Worm (Caenorhabditis elegans) whole organism, L3 larva: ENCODE data around the gene F37H8.5.

Experiments
- R02D3.7 ChIP-seq: fragments of 150-350 bp; optimal IDR thresholded peaks from 2 replicates; lab custom pipeline; 2014; ENCODE audit warnings: missing biosample characterization, missing genetic modification characterization
- ZK546.5 ChIP-seq: sonication (generic microtip); optimal IDR thresholded peaks from 2 replicates; lab custom pipeline; 2017; ENCODE audit warnings: missing biosample characterization, missing genetic modification characterization
- aly-2 ChIP-seq: fragments of 150-350 bp; optimal IDR thresholded peaks from 2 replicates; lab custom pipeline; 2014; ENCODE audit warnings: missing biosample characterization, missing genetic modification characterization
- ama-1 ChIP-seq: fragments of 150-350 bp; optimal IDR thresholded peaks from 2 replicates; lab custom pipeline; 2018
- ceh-16 ChIP-seq: sonication (generic microtip); optimal IDR thresholded peaks from 2 replicates; lab custom pipeline; 2017; ENCODE audit warnings: missing biosample characterization, missing genetic modification characterization
- ceh-28 ChIP-seq: fragments of 150-350 bp; optimal IDR thresholded peaks from 2 replicates; lab custom pipeline; 2014; ENCODE audit warnings: missing biosample characterization, missing genetic modification reagents, missing genetic modification characterization
- ceh-82 ChIP-seq: fragments of 150-350 bp; optimal IDR thresholded peaks from 2 replicates; lab custom pipeline; 2014; ENCODE audit warnings: missing biosample characterization, missing genetic modification characterization
- ceh-9 ChIP-seq: sonication (generic microtip); optimal IDR thresholded peaks from 2 replicates; lab custom pipeline; 2018; ENCODE audit warnings: missing biosample characterization, missing genetic modification characterization
- daf-12 ChIP-seq: fragments of 150-350 bp; optimal IDR thresholded peaks from 2 replicates; lab custom pipeline; 2014; ENCODE audit warnings: missing biosample characterization, missing genetic modification reagents, missing genetic modification characterization
- egl-27 ChIP-seq: sonication (generic microtip); optimal IDR thresholded peaks from 4 replicates; lab custom pipeline; 2017; ENCODE audit warnings: missing biosample characterization, missing genetic modification reagents, missing genetic modification characterization
- egl-5 ChIP-seq: fragments of 150-350 bp; optimal IDR thresholded peaks from 2 replicates; lab custom pipeline; 2017; ENCODE audit warnings: missing biosample characterization, missing genetic modification reagents, missing genetic modification characterization, inconsistent platforms
- elt-1 ChIP-seq: fragments of 150-350 bp; optimal IDR thresholded peaks from 2 replicates; lab custom pipeline; 2014; ENCODE audit warnings: missing biosample characterization, missing genetic modification characterization
- elt-2 ChIP-seq: sonication (generic microtip); optimal IDR thresholded peaks from 2 replicates; lab custom pipeline; 2016; ENCODE audit warnings: missing genetic modification reagents, mild to moderate bottlenecking, missing genetic modification characterization, missing compliant biosample characterization
- elt-3 ChIP-seq, 3 experiments: fragments of 150-350 bp in 1 of 3; sonication (generic microtip) in 2 of 3; optimal IDR thresholded peaks; 2 replicates in 2 of 3; 4 replicates in 1 of 3; lab custom pipeline; 2014 to 2017; ENCODE audit warnings: missing biosample characterization in 3 of 3, missing genetic modification characterization in 3 of 3
- eor-1 ChIP-seq, 2 experiments: fragments of 150-350 bp; optimal IDR thresholded peaks; 2 replicates each; lab custom pipeline; 2014 to 2018; ENCODE audit warnings: missing biosample characterization in 2 of 2, missing genetic modification characterization in 2 of 2
- fkh-10 ChIP-seq: sonication (generic microtip); optimal IDR thresholded peaks from 2 replicates; lab custom pipeline; 2017; ENCODE audit warnings: missing biosample characterization, missing genetic modification reagents, missing genetic modification characterization
- fkh-2 ChIP-seq: fragments of 150-350 bp; optimal IDR thresholded peaks from 2 replicates; lab custom pipeline; 2014; ENCODE audit warnings: missing biosample characterization, missing genetic modification reagents, missing genetic modification characterization
- fos-1 ChIP-seq: fragments of 150-350 bp; optimal IDR thresholded peaks from 2 replicates; lab custom pipeline; 2014; ENCODE audit warnings: missing biosample characterization, missing genetic modification characterization
- lin-15B ChIP-seq: fragments of 150-350 bp; optimal IDR thresholded peaks from 2 replicates; lab custom pipeline; 2014; ENCODE audit warnings: missing biosample characterization, missing genetic modification characterization
- lin-39 ChIP-seq: fragments of 150-350 bp; optimal IDR thresholded peaks from 2 replicates; lab custom pipeline; 2018; ENCODE audit warnings: missing biosample characterization, missing genetic modification reagents, missing genetic modification characterization
- mdl-1 ChIP-seq: fragments of 150-350 bp; optimal IDR thresholded peaks from 2 replicates; lab custom pipeline; 2014; ENCODE audit warnings: missing biosample characterization, missing genetic modification characterization
- nfya-1 ChIP-seq: sonication (generic microtip); optimal IDR thresholded peaks from 2 replicates; lab custom pipeline; 2017; ENCODE audit warnings: missing genetic modification characterization, mild to moderate bottlenecking, missing compliant biosample characterization, antibody characterized with exemption, moderate library complexity; ENCODE audit not compliant: insufficient read depth
- nhr-11 ChIP-seq: fragments of 150-350 bp; optimal IDR thresholded peaks from 2 replicates; lab custom pipeline; 2014; ENCODE audit warnings: missing biosample characterization, missing genetic modification characterization
- nhr-23 ChIP-seq: fragments of 150-350 bp; optimal IDR thresholded peaks from 2 replicates; lab custom pipeline; 2014; ENCODE audit warnings: missing biosample characterization, missing genetic modification reagents, missing genetic modification characterization
- nhr-25 ChIP-seq: sonication (generic microtip); optimal IDR thresholded peaks from 2 replicates; lab custom pipeline; 2017; ENCODE audit warnings: missing biosample characterization, missing genetic modification characterization
- nhr-28 ChIP-seq: fragments of 150-350 bp; optimal IDR thresholded peaks from 2 replicates; lab custom pipeline; 2014; ENCODE audit warnings: missing biosample characterization, missing genetic modification characterization
- nhr-43 ChIP-seq: sonication (generic microtip); optimal IDR thresholded peaks from 2 replicates; lab custom pipeline; 2016; ENCODE audit warnings: mild to moderate bottlenecking, missing genetic modification characterization, missing compliant biosample characterization; ENCODE audit not compliant: poor library complexity, severe bottlenecking
- nhr-76 ChIP-seq: fragments of 150-350 bp; sonication (generic microtip); optimal IDR thresholded peaks from 5 replicates; lab custom pipeline; 2014; ENCODE audit warnings: missing biosample characterization, missing genetic modification characterization
- nhr-77 ChIP-seq: fragments of 150-350 bp; optimal IDR thresholded peaks from 2 replicates; lab custom pipeline; 2014; ENCODE audit warnings: missing biosample characterization, missing genetic modification characterization
- pha-4 ChIP-seq: fragments of 150-350 bp; optimal IDR thresholded peaks from 2 replicates; lab custom pipeline; 2014; ENCODE audit warnings: missing biosample characterization, missing genetic modification reagents, missing genetic modification characterization
- sea-2 ChIP-seq: fragments of 150-350 bp; sonication (generic microtip); optimal IDR thresholded peaks from 4 replicates; lab custom pipeline; 2014; ENCODE audit warnings: missing biosample characterization, missing genetic modification reagents, missing genetic modification characterization
- skn-1 ChIP-seq: fragments of 150-350 bp; optimal IDR thresholded peaks from 2 replicates; lab custom pipeline; 2014; ENCODE audit warnings: missing biosample characterization, missing genetic modification characterization
- snpc-4 ChIP-seq: fragments of 150-350 bp; optimal IDR thresholded peaks from 2 replicates; lab custom pipeline; 2014; ENCODE audit warnings: missing biosample characterization, missing genetic modification characterization
- tbx-2 ChIP-seq: sonication (generic microtip); optimal IDR thresholded peaks from 2 replicates; lab custom pipeline; 2016; ENCODE audit warnings: mild to moderate bottlenecking, missing genetic modification characterization, missing compliant biosample characterization
- unc-39 ChIP-seq: sonication (generic microtip); optimal IDR thresholded peaks from 4 replicates; lab custom pipeline; 2017; ENCODE audit warnings: missing biosample characterization, missing genetic modification characterization
- unc-62 ChIP-seq: fragments of 150-350 bp; sonication (generic microtip); optimal IDR thresholded peaks from 4 replicates; lab custom pipeline; 2014; ENCODE audit warnings: missing biosample characterization, missing genetic modification reagents, missing genetic modification characterization
- zag-1 ChIP-seq: fragments of 150-350 bp; optimal IDR thresholded peaks from 2 replicates; lab custom pipeline; 2014; ENCODE audit warnings: missing biosample characterization, missing genetic modification characterization
- ztf-11 ChIP-seq: fragments of 150-350 bp; optimal IDR thresholded peaks from 2 replicates; lab custom pipeline; 2014; ENCODE audit warnings: missing biosample characterization, missing genetic modification characterization
- ztf-4 ChIP-seq: fragments of 150-350 bp; optimal IDR thresholded peaks from 2 replicates; lab custom pipeline; 2014; ENCODE audit warnings: missing biosample characterization, missing genetic modification characterization

The F37H8.5 gene

DNA sequence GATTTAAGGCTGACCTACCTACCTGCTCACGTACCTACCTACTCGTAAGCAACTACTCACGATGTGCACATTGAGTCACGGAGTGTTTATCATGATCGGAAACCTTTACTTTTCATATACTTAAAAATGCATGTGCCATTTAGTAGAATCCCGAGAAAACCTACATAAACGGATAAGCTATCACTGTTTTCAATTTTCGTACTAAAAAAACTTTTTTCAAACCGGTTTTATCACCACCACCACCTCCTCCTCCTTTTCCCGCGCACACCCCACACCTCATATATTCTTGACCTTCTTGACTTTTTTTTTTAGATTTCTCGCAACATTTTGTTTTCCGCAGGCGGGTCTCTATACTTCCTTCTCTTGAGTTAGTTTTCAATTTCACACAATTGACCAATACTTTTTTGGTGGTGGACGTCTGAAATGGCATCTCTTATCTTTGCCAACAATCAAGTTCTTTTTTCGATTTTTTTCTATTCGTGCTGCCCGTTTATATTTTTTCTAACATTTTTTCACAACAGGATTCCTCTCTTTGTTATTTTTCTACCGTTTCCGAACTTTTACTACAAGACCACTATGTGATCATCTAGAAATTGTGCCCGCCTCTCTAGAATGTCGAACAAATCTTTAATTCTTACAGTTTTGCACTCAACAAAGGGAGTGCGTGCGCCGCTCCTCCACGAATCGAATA, 14.7 kb downstream of the F37H8.5 start, which contains the start of gene srap-1:
Gene srap-1 (plus strand): TSS at position 641 of the 691 bp plus-strand sequence.
- TF ChIP-seq eor-1 (tag; optimal IDR thresholded peaks at IDR 0.05; lab: Kevin White, UChicago) (no peak), nhr-25 (tag; lab: Kevin White, UChicago) (peak; percentile 6), fkh-2 (no peak), lin-39 (no peak), R02D3.7 (tag; lab: Kevin White, UChicago) (no peak), elt-1 (tag; lab: Kevin White, UChicago) (peak; percentile 46), zag-1 (tag; lab: Kevin White, UChicago) (no peak)

DNA sequence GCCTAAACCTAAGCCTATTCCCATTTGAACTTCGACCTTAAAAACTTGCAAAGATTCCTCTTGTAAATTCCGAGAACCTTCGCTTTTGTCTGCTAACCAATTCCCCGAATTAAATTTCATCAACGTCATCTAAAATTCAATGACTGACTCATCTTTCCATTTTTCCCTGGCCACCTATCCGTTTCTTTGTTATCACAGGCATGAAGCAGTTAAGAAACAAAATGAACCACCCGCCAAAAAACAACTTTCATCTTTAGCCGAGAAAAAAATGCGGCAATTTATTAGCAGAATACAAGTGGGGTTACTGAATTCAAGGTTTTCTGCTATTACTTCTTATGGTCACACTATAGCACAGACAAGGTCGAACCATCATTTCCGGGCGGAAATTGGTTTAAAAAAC, 16.7 kb downstream of the F37H8.5 start:
- TF ChIP-seq ceh-16 (tag; lab: Kevin White, UChicago) (no peak), ceh-9 (no peak), ztf-11 (tag; lab: Kevin White, UChicago) (no peak), aly-2 (tag; lab: Kevin White, UChicago) (no peak), nhr-23 (tag; lab: Kevin White, UChicago) (no peak), zag-1 (tag; lab: Kevin White, UChicago) (no peak), ztf-4 (tag; lab: Kevin White, UChicago) (no peak), ceh-82 (no peak), R02D3.7 (tag; lab: Kevin White, UChicago) (no peak), unc-39 (tag; lab: Kevin White, UChicago) (no peak), lin-15B (tag; lab: Kevin White, UChicago) (no peak)

DNA sequence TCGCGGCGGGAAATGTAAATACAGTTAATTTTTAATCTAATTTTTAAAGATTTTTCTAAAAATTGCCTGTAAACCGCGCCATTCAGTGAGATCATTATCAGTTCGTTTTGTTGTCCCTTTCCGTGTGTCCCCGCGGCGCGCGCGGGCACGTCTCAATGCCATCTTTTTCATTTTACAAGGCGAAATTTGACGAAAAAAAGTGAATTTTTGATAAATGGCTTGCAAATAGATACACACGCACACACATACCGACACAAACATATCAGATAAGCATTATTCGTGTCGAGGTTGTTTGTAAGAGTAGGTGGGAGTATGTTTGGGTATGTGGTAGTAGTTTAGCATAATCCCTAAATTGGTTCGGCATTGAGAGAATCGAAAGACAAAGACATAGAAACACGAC, 17.8 kb downstream of the F37H8.5 start:
- TF ChIP-seq nhr-76 (no peak), nfya-1 (tag; lab: Kevin White, UChicago) (no peak), elt-3 (tag; optimal IDR thresholded peaks at IDR 0.05; lab: Kevin White, UChicago) (no peak), nhr-43 (no peak), nhr-25 (tag; lab: Kevin White, UChicago) (peak; percentile 78), pha-4 (tag; lab: Kevin White, UChicago) (no peak), ceh-16 (tag; lab: Kevin White, UChicago) (no peak), ceh-28 (no peak), unc-62 (GFP tag; lab: Kevin White, UChicago) (no peak), nhr-23 (tag; lab: Kevin White, UChicago) (no peak), nhr-77 (tag; lab: Kevin White, UChicago) (no peak), elt-1 (tag; lab: Kevin White, UChicago) (peak; percentile 82)

DNA sequence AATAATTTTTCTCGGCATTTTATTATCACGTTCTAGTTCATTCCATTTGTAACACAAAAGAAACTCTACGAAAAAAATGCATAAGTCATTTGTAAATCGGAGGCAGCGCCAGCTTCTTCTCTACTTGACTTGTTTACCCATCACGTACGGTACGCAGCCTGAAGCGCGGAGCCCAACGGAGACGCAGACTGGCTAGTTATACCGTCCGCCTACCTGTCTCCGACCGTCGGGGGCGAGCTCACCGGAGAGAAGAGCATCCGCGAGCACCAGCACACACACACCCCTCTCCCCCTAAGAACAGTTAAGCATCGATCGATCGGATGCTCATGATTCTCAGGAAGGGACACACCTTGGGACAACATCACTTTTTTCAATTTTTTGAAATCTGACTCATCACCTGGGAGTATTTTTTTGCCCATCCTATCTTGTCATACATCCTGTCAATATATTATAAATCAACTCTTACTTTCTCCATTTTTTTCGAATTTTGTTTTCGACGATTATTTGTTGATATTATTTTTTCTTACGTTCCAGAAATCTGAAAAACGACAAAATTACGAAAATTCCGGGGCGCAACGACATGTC, 33.9 kb downstream of the F37H8.5 start, which contains the start of gene plpr-1:
Gene plpr-1 (plus strand): TSS at position 535 of the 585 bp plus-strand sequence.
- TF ChIP-seq eor-1 (tag; optimal IDR thresholded peaks at IDR 0.05; lab: Kevin White, UChicago) (no peak), fos-1 (tag; lab: Kevin White, UChicago) (no peak), snpc-4 (tag; lab: Kevin White, UChicago) (no peak), pha-4 (tag; lab: Kevin White, UChicago) (no peak), fkh-2 (no peak)

DNA sequence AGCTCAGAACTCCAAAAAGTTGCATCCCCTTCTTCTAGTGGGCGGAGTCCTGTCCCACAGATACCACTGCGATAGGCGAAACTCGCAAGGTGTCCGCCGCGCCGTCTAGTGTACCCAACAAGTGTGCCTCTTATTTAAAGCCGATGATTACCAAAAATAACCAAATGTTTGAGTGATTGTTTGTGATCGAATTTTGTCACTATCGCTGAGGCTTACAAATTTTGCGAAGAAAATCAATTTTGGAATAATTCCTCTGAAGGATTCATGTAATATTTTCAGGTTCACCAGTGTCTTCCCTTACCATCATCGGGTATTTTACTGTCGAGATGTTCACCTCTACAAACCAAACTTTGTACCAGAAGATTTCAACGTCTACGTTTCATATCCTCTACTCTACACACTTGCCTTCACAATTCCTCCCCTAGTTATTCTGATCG, 36.1 kb downstream of the F37H8.5 start:
- TF ChIP-seq nhr-43: peak; percentile 87
- TF ChIP-seq nfya-1 (tag; lab: Kevin White, UChicago): peak; percentile 73
- TF ChIP-seq fos-1 (tag; lab: Kevin White, UChicago): no peak
- TF ChIP-seq nhr-11 (tag; lab: Kevin White, UChicago): no peak
- peak; percentile 8 for TF ChIP-seq egl-27 (tag; lab: Kevin White, UChicago)
- TF ChIP-seq nhr-76: no peak
- TF ChIP-seq egl-5 (tag; lab: Kevin White, UChicago): no peak
- peak; percentile 98 for TF ChIP-seq ama-1 (lab: Kevin White, UChicago)
- TF ChIP-seq unc-62 (GFP tag; lab: Kevin White, UChicago): peak; percentile 79
- TF ChIP-seq zag-1 (tag; lab: Kevin White, UChicago): peak; percentile 32
- TF ChIP-seq sea-2: no peak
- TF ChIP-seq skn-1 (tag; lab: Kevin White, UChicago): peak; percentile 42
- TF ChIP-seq daf-12 (tag; lab: Kevin White, UChicago): no peak
- no peak for TF ChIP-seq mdl-1 (tag; lab: Kevin White, UChicago)
- TF ChIP-seq unc-39 (tag; lab: Kevin White, UChicago): no peak
- TF ChIP-seq ceh-9: no peak
- no peak for TF ChIP-seq eor-1 (tag; optimal IDR thresholded peaks at IDR 0.05; lab: Kevin White, UChicago)
- TF ChIP-seq elt-2 (tag; lab: Kevin White, UChicago): peak; percentile 64
- TF ChIP-seq ZK546.5 (tag; lab: Kevin White, UChicago): no peak
- TF ChIP-seq lin-15B (tag; lab: Kevin White, UChicago): peak; percentile 65
- no peak for TF ChIP-seq ztf-4 (tag; lab: Kevin White, UChicago)
- TF ChIP-seq ceh-16 (tag; lab: Kevin White, UChicago): no peak
- no peak for TF ChIP-seq nhr-28 (tag; lab: Kevin White, UChicago)
- peak in 1 of 3 experiments; percentile 75 for TF ChIP-seq elt-3 (tag; optimal IDR thresholded peaks at IDR 0.05; lab: Kevin White, UChicago)
- no peak for TF ChIP-seq fkh-10
- peak; percentile 99 for TF ChIP-seq snpc-4 (tag; lab: Kevin White, UChicago)
- TF ChIP-seq ceh-28: peak; percentile 84
- peak; percentile 68 for TF ChIP-seq tbx-2 (tag; lab: Kevin White, UChicago)
- TF ChIP-seq nhr-23 (tag; lab: Kevin White, UChicago): peak; percentile 69
- peak; percentile 73 for TF ChIP-seq R02D3.7 (tag; lab: Kevin White, UChicago)
